Fruit fly (Drosophila melanogaster): ENCODE results near the gene p130CAS.

- no peak for TF ChIP-seq psq (optimal IDR thresholded peaks at IDR 0.05)
- TF ChIP-seq CG8478 (optimal IDR thresholded peaks at IDR 0.05): no peak
Measured at dm6 chr3L:161833-162587, 9.3 kb downstream of the p130CAS start.

Data from whole organism.